Fruit fly (Drosophila melanogaster) Kc167 (cell line): Measurements from ENCODE around the gene CG8563.

Experiments
- insv ChIP-seq: fragments of >200 bp; optimal IDR thresholded peaks from 3 replicates; lab custom pipeline; 2018; ENCODE audit warnings: missing external identifiers
- psq ChIP-seq: fragments of >200 bp; optimal IDR thresholded peaks from 2 replicates; lab custom pipeline; 2017; ENCODE audit warnings: missing external identifiers
- ttk ChIP-seq: sonication (Bioruptor generic); optimal IDR thresholded peaks from 2 replicates; lab custom pipeline; 2017; ENCODE audit warnings: missing external identifiers

DNA sequence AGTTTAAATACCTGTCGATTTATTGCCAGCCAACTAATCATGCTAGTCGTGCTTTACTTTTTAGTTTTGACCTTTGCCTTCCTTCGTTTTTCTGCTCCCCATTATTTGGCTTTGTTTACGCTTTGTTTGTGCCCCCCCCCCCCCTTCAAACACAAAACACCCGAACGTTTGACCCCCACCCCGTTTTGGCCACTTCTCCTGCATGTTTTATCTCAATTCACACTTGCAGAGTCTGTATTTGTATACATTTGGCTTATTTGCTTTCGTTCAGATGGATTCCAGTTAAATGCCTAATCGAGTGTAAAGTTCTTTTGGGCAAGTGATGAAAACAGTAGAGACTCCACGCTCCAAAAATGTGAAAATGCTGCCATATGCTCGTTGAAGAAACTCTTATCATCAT lies 41.2 kb upstream of the CG8563 start:
- TF ChIP-seq insv (lab: Kevin White, UChicago) (no peak), psq (lab: Kevin White, UChicago) (no peak), ttk (lab: Kevin White, UChicago) (no peak)
